Worm (Caenorhabditis elegans) whole organism, L1 larva: ENCODE measurements around the gene F07C3.16.

ENCODE experiments used
- C16A3.4 ChIP-seq: fragments of 150-350 bp; optimal IDR thresholded peaks from 2 replicates; lab custom pipeline; 2014; ENCODE audit warnings: missing biosample characterization, missing genetic modification characterization
- C34B4.2 ChIP-seq: sonication (generic microtip); optimal IDR thresholded peaks from 2 replicates; lab custom pipeline; 2017; ENCODE audit warnings: mild to moderate bottlenecking, missing genetic modification characterization, missing compliant biosample characterization
- aly-2 ChIP-seq: fragments of 150-350 bp; optimal IDR thresholded peaks from 2 replicates; lab custom pipeline; 2014; ENCODE audit warnings: missing biosample characterization, missing genetic modification characterization
- ceh-8 ChIP-seq: fragments of 200-800 bp; sonication (Bioruptor generic); optimal IDR thresholded peaks from 2 replicates; lab custom pipeline; 2018; ENCODE audit warnings: mild to moderate bottlenecking, missing genetic modification characterization, moderate library complexity, missing compliant biosample characterization
- ceh-88 ChIP-seq: fragments of 200-800 bp; sonication (Bioruptor generic); IDR thresholded peaks from 2 replicates; pipeline ENCODE4 v1.3.6; 2022; ENCODE audit warnings: missing genetic modification characterization, missing compliant biosample characterization
- ces-1 ChIP-seq: fragments of 150-350 bp; optimal IDR thresholded peaks from 2 replicates; lab custom pipeline; 2014; ENCODE audit warnings: missing biosample characterization, missing genetic modification reagents, missing genetic modification characterization
- dsc-1 ChIP-seq: sonication (generic microtip); optimal IDR thresholded peaks from 2 replicates; lab custom pipeline; 2016; ENCODE audit warnings: mild to moderate bottlenecking, missing genetic modification characterization, missing compliant biosample characterization
- efl-1 ChIP-seq, 4 experiments: fragments of 150-350 bp; optimal IDR thresholded peaks in 3 of 4; peaks in 1 of 4; 1 replicate in 1 of 4; 2 replicates in 3 of 4; lab custom pipeline; 2014; ENCODE audit warnings: missing biosample characterization in 2 of 4, missing genetic modification characterization in 2 of 4, missing genetic modification reagents in 2 of 4
- egl-13 ChIP-seq: sonication (generic microtip); optimal IDR thresholded peaks from 2 replicates; lab custom pipeline; 2016; ENCODE audit warnings: missing genotype, missing genetic modification reagents, missing genetic modification characterization, missing compliant biosample characterization
- elt-2 ChIP-seq: sonication (generic microtip); optimal IDR thresholded peaks from 2 replicates; lab custom pipeline; 2016; ENCODE audit warnings: missing genetic modification characterization, mild to moderate bottlenecking, inconsistent platforms, missing compliant biosample characterization, missing genetic modification reagents
- fkh-4 ChIP-seq: sonication (generic microtip); optimal IDR thresholded peaks from 2 replicates; lab custom pipeline; 2016; ENCODE audit warnings: missing compliant biosample characterization, missing genetic modification characterization, borderline replicate concordance
- fkh-8 ChIP-seq: sonication (generic microtip); optimal IDR thresholded peaks from 2 replicates; lab custom pipeline; 2016; ENCODE audit warnings: mild to moderate bottlenecking, missing genetic modification characterization, missing compliant biosample characterization
- fos-1 ChIP-seq: fragments of 150-350 bp; optimal IDR thresholded peaks from 2 replicates; lab custom pipeline; 2014; ENCODE audit warnings: missing biosample characterization, missing genetic modification characterization
- hlh-4 ChIP-seq: sonication (generic microtip); optimal IDR thresholded peaks from 2 replicates; lab custom pipeline; 2016; ENCODE audit warnings: mild to moderate bottlenecking, missing genetic modification characterization, missing compliant biosample characterization
- hpl-2 ChIP-seq: fragments of 150-350 bp; optimal IDR thresholded peaks from 2 replicates; lab custom pipeline; 2014; ENCODE audit warnings: missing biosample characterization, missing genetic modification reagents, missing genetic modification characterization
- jun-1 ChIP-seq: fragments of 150-350 bp; optimal IDR thresholded peaks from 2 replicates; lab custom pipeline; 2014; ENCODE audit warnings: missing biosample characterization, missing genetic modification reagents, missing genetic modification characterization
- lin-14 ChIP-seq: fragments of 200-800 bp; sonication (Bioruptor generic); optimal IDR thresholded peaks from 2 replicates; lab custom pipeline; 2018; ENCODE audit warnings: mild to moderate bottlenecking, missing genetic modification characterization, moderate library complexity, missing compliant biosample characterization
- lin-39 ChIP-seq: fragments of 150-350 bp; optimal IDR thresholded peaks from 2 replicates; lab custom pipeline; 2014; ENCODE audit warnings: missing biosample characterization, missing genetic modification reagents, missing genetic modification characterization
- mdl-1 ChIP-seq, 2 experiments: fragments of 150-350 bp; optimal IDR thresholded peaks; 2 replicates each; lab custom pipeline; 2014 to 2017; ENCODE audit warnings: missing biosample characterization in 2 of 2, missing genetic modification characterization in 2 of 2, inconsistent platforms in 1 of 2
- nhr-20 ChIP-seq: sonication (generic microtip); optimal IDR thresholded peaks from 2 replicates; lab custom pipeline; 2016; ENCODE audit warnings: mild to moderate bottlenecking, missing genetic modification characterization, missing compliant biosample characterization
- nhr-237 ChIP-seq: fragments of 150-350 bp; optimal IDR thresholded peaks from 2 replicates; lab custom pipeline; 2014; ENCODE audit warnings: missing biosample characterization, missing genetic modification characterization
- nhr-71 ChIP-seq: sonication (generic microtip); optimal IDR thresholded peaks from 2 replicates; lab custom pipeline; 2016; ENCODE audit warnings: mild to moderate bottlenecking, missing genetic modification characterization, moderate library complexity, missing compliant biosample characterization
- nhr-85 ChIP-seq: sonication (generic microtip); peaks from one replicate; lab custom pipeline; 2016; ENCODE audit warnings: missing genetic modification characterization, inconsistent platforms, missing compliant biosample characterization
- nhr-90 ChIP-seq: sonication (generic microtip); optimal IDR thresholded peaks from 2 replicates; lab custom pipeline; 2016; ENCODE audit warnings: mild to moderate bottlenecking, missing genetic modification characterization, missing compliant biosample characterization; ENCODE audit not compliant: poor library complexity
- pag-3 ChIP-seq: sonication (generic microtip); optimal IDR thresholded peaks from 2 replicates; lab custom pipeline; 2017; ENCODE audit warnings: missing genetic modification characterization, mild to moderate bottlenecking, missing compliant biosample characterization, antibody characterized with exemption, borderline replicate concordance; ENCODE audit not compliant: insufficient read depth
- pax-3 ChIP-seq: fragments of 200-800 bp; sonication (Bioruptor generic); optimal IDR thresholded peaks from 2 replicates; lab custom pipeline; 2018; ENCODE audit warnings: mild to moderate bottlenecking, missing genetic modification characterization, moderate library complexity, missing compliant biosample characterization
- rnt-1 ChIP-seq: sonication (generic microtip); optimal IDR thresholded peaks from 2 replicates; lab custom pipeline; 2016; ENCODE audit warnings: mild to moderate bottlenecking, missing genetic modification characterization, moderate library complexity, missing compliant biosample characterization
- snpc-4 ChIP-seq: fragments of 150-350 bp; optimal IDR thresholded peaks from 2 replicates; lab custom pipeline; 2014; ENCODE audit warnings: missing biosample characterization, missing genetic modification characterization
- snu-23 ChIP-seq: sonication (generic microtip); optimal IDR thresholded peaks from 2 replicates; lab custom pipeline; 2016; ENCODE audit warnings: missing genetic modification characterization, missing compliant biosample characterization
- sox-4 ChIP-seq: sonication (generic microtip); optimal IDR thresholded peaks from 2 replicates; lab custom pipeline; 2016; ENCODE audit warnings: missing genetic modification characterization, missing compliant biosample characterization
- sptf-1 ChIP-seq: fragments of 150-350 bp; optimal IDR thresholded peaks from 2 replicates; lab custom pipeline; 2014; ENCODE audit warnings: missing biosample characterization, missing genetic modification characterization
- swsn-7 ChIP-seq: sonication (generic microtip); optimal IDR thresholded peaks from 2 replicates; lab custom pipeline; 2016; ENCODE audit warnings: missing genetic modification characterization, missing compliant biosample characterization
- tlp-1 ChIP-seq: fragments of 150-350 bp; optimal IDR thresholded peaks from 2 replicates; lab custom pipeline; 2014; ENCODE audit warnings: missing biosample characterization, missing genetic modification characterization
- xbp-1 ChIP-seq: sonication (generic microtip); optimal IDR thresholded peaks from 2 replicates; lab custom pipeline; 2016; ENCODE audit warnings: missing genetic modification characterization, missing compliant biosample characterization
- zip-4 ChIP-seq: fragments of 200-800 bp; sonication (Bioruptor generic); optimal IDR thresholded peaks from 2 replicates; lab custom pipeline; 2018; ENCODE audit warnings: mild to moderate bottlenecking, missing genetic modification characterization, moderate library complexity, missing compliant biosample characterization
- ztf-11 ChIP-seq, 2 experiments: sonication (generic microtip); optimal IDR thresholded peaks; 2 replicates each; lab custom pipeline; 2016 to 2017; ENCODE audit warnings: missing genetic modification characterization in 2 of 2, missing biosample characterization in 1 of 2, missing compliant biosample characterization in 1 of 2

Gene F07C3.16

ce11 chrV:9272624-9273023, 15.3 kb upstream of the F07C3.16 start:
- TF ChIP-seq pax-3 (tag; lab: Kevin White, UChicago) (peak; percentile 57), pag-3 (tag; lab: Kevin White, UChicago) (no peak), dsc-1 (tag; lab: Kevin White, UChicago) (peak; percentile 73), fkh-8 (peak; percentile 54), tlp-1 (tag; lab: Kevin White, UChicago) (no peak), lin-14 (GFP tag; lab: Kevin White, UChicago) (peak; percentile 31), sox-4 (tag; lab: Kevin White, UChicago) (peak; percentile 19), efl-1 (optimal IDR thresholded peaks at IDR 0.05; lab: Kevin White, UChicago) (no peak), efl-1 (GFP tag; optimal IDR thresholded peaks at IDR 0.05 in 1 of 2; lab: Kevin White, UChicago) (no peak), nhr-20 (peak; percentile 3), nhr-71 (peak; percentile 65)

- TF ChIP-seq nhr-20: no peak
- no peak for TF ChIP-seq fos-1 (tag; lab: Kevin White, UChicago)
- TF ChIP-seq dsc-1 (tag; lab: Kevin White, UChicago): peak; percentile 98
- peak; percentile 30 for TF ChIP-seq nhr-71
- TF ChIP-seq snu-23: no peak
- TF ChIP-seq sox-4 (tag; lab: Kevin White, UChicago): no peak
- TF ChIP-seq ceh-88 (GFP tag; lab: Robert Waterston, UW): no peak
- no peak for TF ChIP-seq elt-2 (tag; lab: Kevin White, UChicago)
- no peak for TF ChIP-seq ztf-11 (tag; optimal IDR thresholded peaks at IDR 0.05; lab: Kevin White, UChicago)
- no peak for TF ChIP-seq C34B4.2
- no peak for TF ChIP-seq mdl-1 (tag; optimal IDR thresholded peaks at IDR 0.05; lab: Kevin White, UChicago)
- peak; percentile 42 for TF ChIP-seq fkh-8
- TF ChIP-seq ces-1 (GFP tag; lab: Kevin White, UChicago): no peak
- TF ChIP-seq nhr-237: no peak
- no peak for TF ChIP-seq tlp-1 (tag; lab: Kevin White, UChicago)
- no peak for TF ChIP-seq swsn-7 (tag; lab: Kevin White, UChicago)
- TF ChIP-seq fkh-4 (tag; lab: Kevin White, UChicago): peak; percentile 91
- peak; percentile 56 for TF ChIP-seq nhr-85
- no peak for TF ChIP-seq ceh-8 (GFP tag; lab: Kevin White, UChicago)
- no peak for TF ChIP-seq nhr-90 (tag; lab: Kevin White, UChicago)
- no peak for TF ChIP-seq xbp-1 (tag; lab: Kevin White, UChicago)
- no peak for TF ChIP-seq hlh-4
- no peak for TF ChIP-seq hpl-2 (GFP tag; lab: Kevin White, UChicago)
- no peak for TF ChIP-seq C16A3.4
- TF ChIP-seq aly-2: no peak
Measured at ce11 chrV:9271835-9272234, 14.5 kb upstream of the F07C3.16 start.

DNA sequence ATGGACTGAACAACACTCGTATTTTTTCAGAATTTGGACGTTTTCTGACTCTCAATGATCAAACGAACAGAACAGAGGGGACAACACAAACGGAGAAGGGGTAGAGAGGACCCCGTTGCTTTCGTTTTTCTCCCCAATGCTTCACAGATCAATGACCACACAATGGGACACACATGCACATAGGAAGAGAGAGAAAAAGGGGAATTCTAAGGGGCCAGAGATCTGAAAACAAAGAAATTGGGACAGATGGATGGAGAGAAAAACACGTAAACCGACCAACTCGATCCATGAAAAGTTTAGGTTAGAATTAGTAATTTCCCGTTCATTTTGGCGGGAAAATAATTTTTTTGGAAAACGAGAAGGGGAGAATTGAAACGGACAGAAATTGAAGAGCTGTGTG, 13.1 kb upstream of the F07C3.16 start:
- peak; percentile 25 for TF ChIP-seq nhr-20
- TF ChIP-seq sptf-1 (tag; lab: Kevin White, UChicago): no peak
- TF ChIP-seq rnt-1 (tag; lab: Kevin White, UChicago): peak; percentile 32
- TF ChIP-seq efl-1 (optimal IDR thresholded peaks at IDR 0.05; lab: Kevin White, UChicago): no peak
- peak in 1 of 2 experiments; percentile 38 for TF ChIP-seq efl-1 (GFP tag; optimal IDR thresholded peaks at IDR 0.05 in 1 of 2; lab: Kevin White, UChicago)
- peak; percentile 55 for TF ChIP-seq nhr-71
- TF ChIP-seq dsc-1 (tag; lab: Kevin White, UChicago): peak; percentile 24
- TF ChIP-seq xbp-1 (tag; lab: Kevin White, UChicago): no peak
- TF ChIP-seq lin-14 (GFP tag; lab: Kevin White, UChicago): peak; percentile 68

DNA sequence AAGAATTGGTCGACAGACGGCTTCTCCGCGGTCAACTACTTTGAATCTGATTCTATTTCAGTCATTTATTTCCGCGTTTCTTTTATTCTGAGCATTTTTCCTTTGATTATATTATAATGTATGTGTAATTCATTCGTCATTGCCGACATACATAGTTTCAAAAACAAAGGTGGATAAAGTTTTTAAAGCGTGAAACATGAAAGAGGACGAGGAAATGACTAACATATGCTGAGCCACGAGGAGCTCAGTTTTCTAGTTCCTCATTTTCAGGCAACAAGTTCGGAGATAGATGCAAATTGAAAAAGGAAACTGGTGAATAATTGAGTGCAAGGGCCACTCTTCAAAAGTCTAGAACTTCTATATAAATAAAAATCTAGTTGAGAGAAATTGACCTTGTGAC, 10.8 kb upstream of the F07C3.16 start:
- TF ChIP-seq jun-1 (tag; lab: Kevin White, UChicago) (no peak), zip-4 (GFP tag; lab: Kevin White, UChicago) (no peak), egl-13 (no peak), fkh-8 (peak; percentile 5), efl-1 (optimal IDR thresholded peaks at IDR 0.05; lab: Kevin White, UChicago) (no peak), efl-1 (GFP tag; optimal IDR thresholded peaks at IDR 0.05 in 1 of 2; lab: Kevin White, UChicago) (peak in 1 of 2 experiments; percentile 9), dsc-1 (tag; lab: Kevin White, UChicago) (peak; percentile 68), lin-39 (tag; lab: Kevin White, UChicago) (no peak), snpc-4 (no peak), nhr-71 (no peak)
